Fruit fly (Drosophila melanogaster): Measurements from ENCODE around the gene EMC1.
A peak's percentile ranks its signal among the peaks of the same experiment; 100 is the strongest.

EMC1 gene

dm6 chr3R:7899277-7899676 lies 7.9 kb downstream of the EMC1 start:
- TF ChIP-seq tai (GFP tag; optimal IDR thresholded peaks at IDR 0.05) (no peak), fru (GFP tag; optimal IDR thresholded peaks at IDR 0.05) (no peak), psq (GFP tag; optimal IDR thresholded peaks at IDR 0.05) (no peak), Sp1 (GFP tag; optimal IDR thresholded peaks at IDR 0.05) (no peak), Abd-B (GFP tag; optimal IDR thresholded peaks at IDR 0.05) (no peak), usp (GFP tag; optimal IDR thresholded peaks at IDR 0.05) (no peak), lola (GFP tag; optimal IDR thresholded peaks at IDR 0.05) (no peak), Mio (GFP tag; optimal IDR thresholded peaks at IDR 0.05) (no peak), jim (GFP tag; optimal IDR thresholded peaks at IDR 0.05) (no peak), OdsH (GFP tag; optimal IDR thresholded peaks at IDR 0.05) (no peak)

- no peak for TF ChIP-seq Dif (GFP tag; optimal IDR thresholded peaks at IDR 0.05; ENCODE audit: partially characterized antibody)
- no peak for TF ChIP-seq CG9705 (GFP tag; optimal IDR thresholded peaks at IDR 0.05)
- TF ChIP-seq sage (GFP tag; optimal IDR thresholded peaks at IDR 0.05) = no peak
- no peak for TF ChIP-seq CrebA (GFP tag; optimal IDR thresholded peaks at IDR 0.05; ENCODE audit: borderline replicate concordance)
- no peak for TF ChIP-seq usp (GFP tag; optimal IDR thresholded peaks at IDR 0.05)
- TF ChIP-seq woc (GFP tag; optimal IDR thresholded peaks at IDR 0.05) = no peak
- no peak for TF ChIP-seq Hr83 (GFP tag; optimal IDR thresholded peaks at IDR 0.05; ENCODE audit: poor library complexity, severe bottlenecking)
- TF ChIP-seq ey (GFP tag; optimal IDR thresholded peaks at IDR 0.05) = no peak
- TF ChIP-seq Sp1 (GFP tag; optimal IDR thresholded peaks at IDR 0.05) = no peak
- TF ChIP-seq sv (GFP tag; optimal IDR thresholded peaks at IDR 0.05) = peak; percentile 19
- no peak for TF ChIP-seq jim (GFP tag; optimal IDR thresholded peaks at IDR 0.05)
- TF ChIP-seq fru (GFP tag; optimal IDR thresholded peaks at IDR 0.05) = peak; percentile 41
- TF ChIP-seq Mio (GFP tag; optimal IDR thresholded peaks at IDR 0.05) = no peak
- no peak for TF ChIP-seq foxo (GFP tag; optimal IDR thresholded peaks at IDR 0.05)
- TF ChIP-seq rgr (GFP tag; optimal IDR thresholded peaks at IDR 0.05) = no peak
- TF ChIP-seq dl (GFP tag; optimal IDR thresholded peaks at IDR 0.05; ENCODE audit: insufficient read depth in 1 of 2, partially characterized antibody in 2 of 2) = no peak
These were observed 11.7 kb downstream of the EMC1 start for dm6 chr3R:7895457-7895856.

dm6 chr3R:7894586-7894985 lies 12.6 kb downstream of the EMC1 start:
- no peak for TF ChIP-seq dsf (GFP tag; optimal IDR thresholded peaks at IDR 0.05; ENCODE audit: borderline replicate concordance)
- no peak for TF ChIP-seq jim (GFP tag; optimal IDR thresholded peaks at IDR 0.05)
- no peak for TF ChIP-seq CG9705 (GFP tag; optimal IDR thresholded peaks at IDR 0.05)
- no peak for TF ChIP-seq brk (GFP tag; optimal IDR thresholded peaks at IDR 0.05)
- no peak for TF ChIP-seq N (GFP tag; optimal IDR thresholded peaks at IDR 0.05)

- TF ChIP-seq tai (GFP tag; optimal IDR thresholded peaks at IDR 0.05) (no peak), lola (GFP tag; optimal IDR thresholded peaks at IDR 0.05) (no peak), sv (GFP tag; optimal IDR thresholded peaks at IDR 0.05) (no peak), CG9705 (GFP tag; optimal IDR thresholded peaks at IDR 0.05) (no peak), foxo (GFP tag; optimal IDR thresholded peaks at IDR 0.05) (peak in 1 of 2 experiments; percentile 46), usp (GFP tag; optimal IDR thresholded peaks at IDR 0.05) (no peak), Hnf4 (GFP tag; optimal IDR thresholded peaks at IDR 0.05) (no peak), Jra (GFP tag; optimal IDR thresholded peaks at IDR 0.05) (no peak), dmrt93B (GFP tag; optimal IDR thresholded peaks at IDR 0.05) (no peak), Vsx2 (GFP tag; optimal IDR thresholded peaks at IDR 0.05; ENCODE audit: partially characterized antibody) (no peak), Myc (optimal IDR thresholded peaks at IDR 0.05) (no peak), dl (GFP tag; optimal IDR thresholded peaks at IDR 0.05; ENCODE audit: insufficient read depth in 1 of 2, partially characterized antibody in 2 of 2) (no peak), Hr83 (GFP tag; optimal IDR thresholded peaks at IDR 0.05; ENCODE audit: poor library complexity, severe bottlenecking) (no peak), woc (GFP tag; optimal IDR thresholded peaks at IDR 0.05) (no peak), dsf (GFP tag; optimal IDR thresholded peaks at IDR 0.05; ENCODE audit: borderline replicate concordance) (no peak), Hr78 (GFP tag; optimal IDR thresholded peaks at IDR 0.05) (no peak), brk (GFP tag; optimal IDR thresholded peaks at IDR 0.05) (no peak), CrebA (GFP tag; optimal IDR thresholded peaks at IDR 0.05; ENCODE audit: borderline replicate concordance) (no peak), GATAd (GFP tag; optimal IDR thresholded peaks at IDR 0.05) (no peak), h (GFP tag; optimal IDR thresholded peaks at IDR 0.05) (peak; percentile 43), fru (GFP tag; optimal IDR thresholded peaks at IDR 0.05) (peak; percentile 37), Rel (GFP tag; optimal IDR thresholded peaks at IDR 0.05) (no peak), Rel (tag; optimal IDR thresholded peaks at IDR 0.05) (no peak)
These were observed 14.7 kb downstream of the EMC1 start for dm6 chr3R:7892246-7893000.
